Worm (Caenorhabditis elegans) whole organism, young adult: Measurements from ENCODE around the gene ess-2.
A peak's percentile ranks its signal among the peaks of the same experiment; 100 is the strongest.

Experiments used
- B0336.3 ChIP-seq: fragments of 200-800 bp; sonication (Bioruptor generic); IDR thresholded peaks from 2 replicates; pipeline ENCODE4 v1.3.6; 2022; ENCODE audit warnings: missing genetic modification characterization, missing compliant biosample characterization
- D2030.7 ChIP-seq: fragments of 200-800 bp; sonication (Bioruptor generic); IDR thresholded peaks from 2 replicates; pipeline ENCODE4 v1.3.6; 2022; ENCODE audit warnings: missing genetic modification reagents, missing genetic modification characterization, missing compliant biosample characterization
- F10E7.11 ChIP-seq: sonication (generic microtip); optimal IDR thresholded peaks from 2 replicates; lab custom pipeline; 2017; ENCODE audit warnings: mild to moderate bottlenecking, missing genetic modification characterization, moderate library complexity, missing compliant biosample characterization
- F37B4.10 ChIP-seq: fragments of 200-800 bp; sonication (Bioruptor generic); IDR thresholded peaks from 2 replicates; pipeline ENCODE4 v1.3.6; 2022; ENCODE audit warnings: missing genetic modification characterization, missing compliant biosample characterization
- F52B5.7 ChIP-seq: sonication (generic microtip); optimal IDR thresholded peaks from 2 replicates; lab custom pipeline; 2016; ENCODE audit warnings: mild to moderate bottlenecking, missing genetic modification characterization, missing compliant biosample characterization
- F57A8.1 ChIP-seq: fragments of 200-800 bp; sonication (Bioruptor generic); optimal IDR thresholded peaks from 2 replicates; lab custom pipeline; 2018; ENCODE audit warnings: mild to moderate bottlenecking, missing genetic modification characterization, moderate library complexity, missing compliant biosample characterization
- F57C9.4 ChIP-seq: sonication (generic microtip); optimal IDR thresholded peaks from 2 replicates; lab custom pipeline; 2017; ENCODE audit warnings: mild to moderate bottlenecking, missing genetic modification characterization, missing compliant biosample characterization
- ama-1 ChIP-seq, 3 experiments: fragments of 150-350 bp in 1 of 3; sonication (generic microtip) in 2 of 3; optimal IDR thresholded peaks; 2 replicates each; lab custom pipeline; 2014 to 2018; ENCODE audit warnings: missing biosample characterization in 2 of 3, missing genetic modification characterization in 2 of 3, missing genetic modification reagents in 2 of 3
- aptf-2 ChIP-seq: fragments of 200-800 bp; sonication (Bioruptor generic); conservative IDR thresholded peaks from 2 replicates; pipeline ENCODE4 v1.3.6; 2022; ENCODE audit warnings: missing genetic modification reagents, missing genetic modification characterization, missing compliant biosample characterization
- aptf-3 ChIP-seq: fragments of 200-800 bp; sonication (Bioruptor generic); IDR thresholded peaks from 2 replicates; pipeline ENCODE4 v1.3.6; 2022; ENCODE audit warnings: missing genetic modification characterization, missing compliant biosample characterization
- atf-7 ChIP-seq: sonication (generic microtip); optimal IDR thresholded peaks from 2 replicates; lab custom pipeline; 2017; ENCODE audit warnings: mild to moderate bottlenecking, missing genetic modification characterization, missing compliant biosample characterization
- attf-5 ChIP-seq: fragments of 200-800 bp; sonication (Bioruptor generic); optimal IDR thresholded peaks from 2 replicates; lab custom pipeline; 2018; ENCODE audit warnings: mild to moderate bottlenecking, missing genetic modification characterization, missing compliant biosample characterization
- ccch-3 ChIP-seq: fragments of 200-800 bp; sonication (Bioruptor generic); optimal IDR thresholded peaks from 2 replicates; lab custom pipeline; 2018; ENCODE audit warnings: mild to moderate bottlenecking, missing genetic modification characterization, missing compliant biosample characterization
- cebp-1 ChIP-seq, 2 experiments: fragments of 200-800 bp in 1 of 2; sonication (Bioruptor generic) in 1 of 2; sonication (generic microtip) in 1 of 2; IDR thresholded peaks in 1 of 2; optimal IDR thresholded peaks in 1 of 2; 2 replicates each; pipeline versions ENCODE4 v1.3.6 to Lab custom; 2017 to 2022; ENCODE audit warnings: missing compliant biosample characterization in 2 of 2, missing genetic modification characterization in 2 of 2, mild to moderate bottlenecking in 1 of 2, missing genetic modification reagents in 1 of 2, moderate library complexity in 1 of 2
- ceh-58 ChIP-seq: fragments of 200-800 bp; sonication (Bioruptor generic); IDR thresholded peaks from 2 replicates; pipeline ENCODE4 v1.3.6; 2022; ENCODE audit warnings: missing genetic modification characterization, missing compliant biosample characterization
- die-1 ChIP-seq: sonication (generic microtip); optimal IDR thresholded peaks from 2 replicates; lab custom pipeline; 2016; ENCODE audit warnings: missing genotype, mild to moderate bottlenecking, missing genetic modification characterization, missing compliant biosample characterization
- dpff-1 ChIP-seq: sonication (generic microtip); optimal IDR thresholded peaks from 2 replicates; lab custom pipeline; 2017; ENCODE audit warnings: mild to moderate bottlenecking, missing genetic modification characterization, missing compliant biosample characterization
- dpl-1 ChIP-seq: fragments of 150-350 bp; optimal IDR thresholded peaks from 2 replicates; lab custom pipeline; 2014; ENCODE audit warnings: missing biosample characterization, missing genetic modification reagents, missing genetic modification characterization
- efl-1 ChIP-seq: fragments of 150-350 bp; optimal IDR thresholded peaks from 2 replicates; lab custom pipeline; 2014; ENCODE audit warnings: missing biosample characterization, missing genetic modification reagents, missing genetic modification characterization
- egl-18 ChIP-seq: fragments of 200-800 bp; sonication (Bioruptor generic); IDR thresholded peaks from 2 replicates; pipeline ENCODE4 v1.3.6; 2022; ENCODE audit warnings: missing genetic modification reagents, missing genetic modification characterization, missing compliant biosample characterization
- fkh-3 ChIP-seq: sonication (generic microtip); optimal IDR thresholded peaks from 2 replicates; lab custom pipeline; 2016; ENCODE audit warnings: mild to moderate bottlenecking, missing genetic modification characterization, missing compliant biosample characterization
- hlh-12 ChIP-seq: sonication (generic microtip); optimal IDR thresholded peaks from 2 replicates; lab custom pipeline; 2016; ENCODE audit warnings: missing genetic modification characterization, missing compliant biosample characterization
- hlh-26 ChIP-seq: fragments of 200-800 bp; sonication (Bioruptor generic); conservative IDR thresholded peaks from 2 replicates; pipeline ENCODE4 v1.3.6; 2022; ENCODE audit warnings: missing genetic modification reagents, missing genetic modification characterization, missing compliant biosample characterization
- hmg-1.2 ChIP-seq: fragments of 200-800 bp; sonication (Bioruptor generic); IDR thresholded peaks from 2 replicates; pipeline ENCODE4 v1.3.6; 2022; ENCODE audit warnings: missing genetic modification reagents, missing genetic modification characterization, missing compliant biosample characterization
- hmg-20 ChIP-seq: fragments of 200-800 bp; sonication (Bioruptor generic); IDR thresholded peaks from 2 replicates; pipeline ENCODE4 v1.3.6; 2022; ENCODE audit warnings: missing genetic modification reagents, missing genetic modification characterization, missing compliant biosample characterization
- hrde-1 ChIP-seq: sonication (generic microtip); optimal IDR thresholded peaks from 2 replicates; lab custom pipeline; 2016; ENCODE audit warnings: missing genetic modification characterization, mild to moderate bottlenecking, missing compliant biosample characterization, moderate library complexity, missing genotype, missing genetic modification reagents, borderline replicate concordance
- hsf-1 ChIP-seq: fragments of 200-800 bp; sonication (Bioruptor generic); IDR thresholded peaks from 2 replicates; pipeline ENCODE4 v1.3.6; 2022; ENCODE audit warnings: missing genetic modification reagents, missing genetic modification characterization, missing compliant biosample characterization
- let-607 ChIP-seq, 2 experiments: fragments of 200-800 bp in 1 of 2; sonication (Bioruptor generic) in 1 of 2; sonication (generic microtip) in 1 of 2; optimal IDR thresholded peaks; 2 replicates each; lab custom pipeline; 2016 to 2018; ENCODE audit warnings: mild to moderate bottlenecking in 2 of 2, missing compliant biosample characterization in 2 of 2, missing genetic modification characterization in 2 of 2, moderate library complexity in 2 of 2, missing genotype in 1 of 2
- lsl-1 ChIP-seq: fragments of 200-800 bp; sonication (Bioruptor generic); optimal IDR thresholded peaks from 2 replicates; lab custom pipeline; 2018; ENCODE audit warnings: mild to moderate bottlenecking, missing genetic modification characterization, moderate library complexity, missing compliant biosample characterization
- madf-10 ChIP-seq: sonication (generic microtip); optimal IDR thresholded peaks from 2 replicates; lab custom pipeline; 2016; ENCODE audit warnings: mild to moderate bottlenecking, missing genetic modification characterization, missing compliant biosample characterization
- mel-28 ChIP-seq: sonication (generic microtip); optimal IDR thresholded peaks from 2 replicates; lab custom pipeline; 2016; ENCODE audit warnings: borderline replicate concordance, mild to moderate bottlenecking, missing genetic modification characterization, missing compliant biosample characterization
- mes-4 ChIP-seq: sonication (generic microtip); optimal IDR thresholded peaks from 2 replicates; lab custom pipeline; 2016; ENCODE audit warnings: missing genotype, missing genetic modification characterization, missing compliant biosample characterization
- nfya-2 ChIP-seq: fragments of 200-800 bp; sonication (Bioruptor generic); IDR thresholded peaks from 2 replicates; pipeline ENCODE4 v1.3.6; 2022; ENCODE audit warnings: missing genetic modification reagents, missing genetic modification characterization, missing compliant biosample characterization
- nfyb-1 ChIP-seq: fragments of 200-800 bp; sonication (Bioruptor generic); IDR thresholded peaks from 2 replicates; pipeline ENCODE4 v1.3.6; 2022; ENCODE audit warnings: missing genetic modification reagents, missing genetic modification characterization, missing compliant biosample characterization
- nhr-120 ChIP-seq: fragments of 200-800 bp; sonication (Bioruptor generic); IDR thresholded peaks from 2 replicates; pipeline ENCODE4 v1.3.6; 2022; ENCODE audit warnings: missing genetic modification characterization, missing compliant biosample characterization
- nhr-80 ChIP-seq: sonication (generic microtip); optimal IDR thresholded peaks from 2 replicates; lab custom pipeline; 2016; ENCODE audit warnings: missing genetic modification characterization, missing compliant biosample characterization
- nhr-90 ChIP-seq: sonication (generic microtip); optimal IDR thresholded peaks from 2 replicates; lab custom pipeline; 2016; ENCODE audit warnings: missing genotype, mild to moderate bottlenecking, missing genetic modification characterization, missing compliant biosample characterization
- pha-4 ChIP-seq: fragments of 150-350 bp; sonication (generic microtip); optimal IDR thresholded peaks from 2 replicates; lab custom pipeline; 2014; ENCODE audit warnings: missing biosample characterization, missing genetic modification reagents, missing genetic modification characterization
- snpc-1.1 ChIP-seq: sonication (generic microtip); optimal IDR thresholded peaks from 2 replicates; lab custom pipeline; 2017; ENCODE audit warnings: missing genetic modification characterization, mild to moderate bottlenecking, missing compliant biosample characterization, antibody characterized with exemption, moderate library complexity, missing genotype, missing genetic modification reagents; ENCODE audit not compliant: insufficient read depth
- snpc-1.3 ChIP-seq: sonication (generic microtip); optimal IDR thresholded peaks from 2 replicates; lab custom pipeline; 2017; ENCODE audit warnings: missing genetic modification characterization, mild to moderate bottlenecking, missing compliant biosample characterization, antibody characterized with exemption, moderate library complexity, missing genotype, missing genetic modification reagents; ENCODE audit not compliant: insufficient read depth
- snpc-4 ChIP-seq, 5 experiments: fragments of 150-350 bp in 1 of 5; sonication (generic microtip) in 4 of 5; optimal IDR thresholded peaks; 2 replicates each; lab custom pipeline; 2014 to 2018; ENCODE audit warnings: missing genetic modification characterization in 5 of 5, missing biosample characterization in 3 of 5, antibody characterized with exemption in 2 of 5, mild to moderate bottlenecking in 2 of 5, missing compliant biosample characterization in 2 of 5, missing genotype in 2 of 5, moderate library complexity in 2 of 5, missing genetic modification reagents in 1 of 5
- tlf-1 ChIP-seq: fragments of 200-800 bp; sonication (Bioruptor generic); optimal IDR thresholded peaks from 2 replicates; lab custom pipeline; 2018; ENCODE audit warnings: mild to moderate bottlenecking, missing genetic modification characterization, missing compliant biosample characterization
- unc-130 ChIP-seq: sonication (generic microtip); optimal IDR thresholded peaks from 2 replicates; lab custom pipeline; 2016; ENCODE audit warnings: missing genetic modification reagents, missing genetic modification characterization, missing compliant biosample characterization
- unc-62 ChIP-seq: fragments of 150-350 bp; optimal IDR thresholded peaks from 2 replicates; lab custom pipeline; 2014; ENCODE audit warnings: missing biosample characterization, missing genetic modification reagents, missing genetic modification characterization
- xnd-1 ChIP-seq: sonication (generic microtip); optimal IDR thresholded peaks from 2 replicates; lab custom pipeline; 2016; ENCODE audit warnings: missing genotype, missing genetic modification reagents, missing genetic modification characterization, missing compliant biosample characterization
- zfh-2 ChIP-seq: fragments of 200-800 bp; sonication (Bioruptor generic); conservative IDR thresholded peaks from 2 replicates; pipeline ENCODE4 v1.3.6; 2022; ENCODE audit warnings: missing genetic modification reagents, missing genetic modification characterization, missing compliant biosample characterization
- ztf-18 ChIP-seq: sonication (generic microtip); optimal IDR thresholded peaks from 2 replicates; lab custom pipeline; 2016; ENCODE audit warnings: missing genotype, mild to moderate bottlenecking, missing genetic modification characterization, missing compliant biosample characterization
- ztf-25 ChIP-seq: fragments of 200-800 bp; sonication (Bioruptor generic); IDR thresholded peaks from 2 replicates; pipeline ENCODE4 v1.3.6; 2022; ENCODE audit warnings: missing genetic modification reagents, missing genetic modification characterization, missing compliant biosample characterization

The ess-2 gene

ce11 chrIII:8473292-8473691 lies 16.9 kb downstream of the ess-2 start (continued):
- TF ChIP-seq attf-5 (GFP tag; lab: Kevin White, UChicago) (peak; percentile 29), nhr-90 (tag; lab: Kevin White, UChicago) (peak; percentile 75), fkh-3 (tag; lab: Kevin White, UChicago) (no peak), dpff-1 (tag; lab: Kevin White, UChicago) (no peak), F52B5.7 (tag; lab: Kevin White, UChicago) (peak; percentile 15), snpc-1.3 (tag; lab: Kevin White, UChicago) (no peak), ama-1 (optimal IDR thresholded peaks at IDR 0.05; lab: Kevin White, UChicago) (no peak), ama-1 (GFP tag; optimal IDR thresholded peaks at IDR 0.05; lab: Kevin White, UChicago) (no peak), xnd-1 (no peak), egl-18 (no peak), F57C9.4 (tag; lab: Kevin White, UChicago) (no peak), F10E7.11 (no peak), dpl-1 (GFP tag; lab: Kevin White, UChicago) (no peak), ccch-3 (GFP tag; lab: Kevin White, UChicago) (no peak), D2030.7 (GFP tag; lab: Robert Waterston, UW) (peak; percentile 63), nfyb-1 (no peak), unc-62 (GFP tag; lab: Kevin White, UChicago) (no peak), efl-1 (peak; percentile 10), snpc-1.1 (tag; lab: Kevin White, UChicago) (no peak), ztf-25 (0 out of 2 replicates have a peak, but pooled peaks have one; percentile 51), hrde-1 (tag; lab: Kevin White, UChicago) (no peak), madf-10 (tag; lab: Kevin White, UChicago) (no peak), nfya-2 (GFP tag; lab: Robert Waterston, UW) (no peak), ceh-58 (GFP tag; lab: Robert Waterston, UW) (no peak), let-607 (tag; optimal IDR thresholded peaks at IDR 0.05; lab: Kevin White, UChicago) (no peak), hlh-26 (GFP tag; lab: Robert Waterston, UW) (no peak), unc-130 (no peak), die-1 (tag; lab: Kevin White, UChicago) (peak; percentile 57), hlh-12 (no peak), tlf-1 (no peak), hsf-1 (peak; percentile 56; the same call in 1 of the 2 replicates), snpc-4 (GFP tag; optimal IDR thresholded peaks at IDR 0.05; lab: Kevin White, UChicago) (no peak), snpc-4 (tag; optimal IDR thresholded peaks at IDR 0.05; lab: Kevin White, UChicago) (no peak), pha-4 (no peak), mel-28 (tag; lab: Kevin White, UChicago) (no peak), hmg-20 (GFP tag; lab: Robert Waterston, UW) (no peak), nhr-120 (GFP tag; lab: Robert Waterston, UW) (no peak), hmg-1.2 (GFP tag; lab: Robert Waterston, UW) (peak; percentile 59), F57A8.1 (GFP tag; lab: Kevin White, UChicago) (no peak), ztf-18 (tag; lab: Kevin White, UChicago) (peak; percentile 39), atf-7 (tag; lab: Kevin White, UChicago) (no peak), aptf-2 (GFP tag; lab: Robert Waterston, UW) (no peak), nhr-80 (tag; lab: Kevin White, UChicago) (no peak), lsl-1 (GFP tag; lab: Kevin White, UChicago) (peak; percentile 38), aptf-3 (no peak), cebp-1 (GFP tag; IDR thresholded peaks at IDR 0.05; lab: Robert Waterston, UW) (no peak), cebp-1 (tag; optimal IDR thresholded peaks at IDR 0.05; lab: Kevin White, UChicago) (no peak), F37B4.10 (GFP tag; lab: Robert Waterston, UW) (no peak), B0336.3 (GFP tag; lab: Robert Waterston, UW) (no peak), zfh-2 (no peak), mes-4 (tag; lab: Kevin White, UChicago) (no peak)
